Fruit fly (Drosophila melanogaster) whole organism, prepupa: ENCODE measurements around the gene COX5B.

Source experiments
- CG11294 ChIP-seq: fragments of 200-800 bp; sonication (Bioruptor generic); IDR thresholded peaks from 2 replicates; pipeline ENCODE4 v1.3.6; 2022; ENCODE audit warnings: missing biosample characterization, missing genetic modification characterization
- CG11902 ChIP-seq: fragments of 200-800 bp; sonication (Bioruptor generic); optimal IDR thresholded peaks from 3 replicates; lab custom pipeline; 2016; ENCODE audit warnings: missing biosample characterization, missing genetic modification characterization
- CG15336 ChIP-seq: fragments of 200-800 bp; sonication (Bioruptor generic); IDR thresholded peaks from 2 replicates; pipeline ENCODE4 v1.3.6; 2022; ENCODE audit warnings: missing biosample characterization, missing genetic modification characterization
- CG1621 ChIP-seq: fragments of 200-800 bp; sonication (Bioruptor generic); optimal IDR thresholded peaks from 3 replicates; lab custom pipeline; 2018; ENCODE audit warnings: missing biosample characterization, mild to moderate bottlenecking, missing genetic modification characterization
- CG3032 ChIP-seq: fragments of 200-800 bp; optimal IDR thresholded peaks from 2 replicates; lab custom pipeline; 2019; ENCODE audit warnings: missing biosample characterization, mild to moderate bottlenecking, missing genetic modification characterization, moderate library complexity
- CG31627 ChIP-seq: fragments of 200-800 bp; sonication (Bioruptor generic); optimal IDR thresholded peaks from 3 replicates; lab custom pipeline; 2016; ENCODE audit warnings: missing biosample characterization, missing genetic modification characterization
- CG32006 ChIP-seq: fragments of 200-800 bp; sonication (Bioruptor generic); optimal IDR thresholded peaks from 3 replicates; lab custom pipeline; 2017; ENCODE audit warnings: missing biosample characterization, mild to moderate bottlenecking, missing genetic modification characterization
- CG34406 ChIP-seq: fragments of 200-800 bp; sonication (Bioruptor generic); optimal IDR thresholded peaks from 3 replicates; lab custom pipeline; 2016; ENCODE audit warnings: missing biosample characterization, missing genetic modification characterization
- CG3919 ChIP-seq: fragments of 200-800 bp; sonication (Bioruptor generic); optimal IDR thresholded peaks from 3 replicates; lab custom pipeline; 2016; ENCODE audit warnings: missing biosample characterization, missing genetic modification characterization
- CG6163 ChIP-seq: fragments of 200-800 bp; sonication (Bioruptor generic); IDR thresholded peaks from 3 replicates; pipeline ENCODE4 v1.3.6; 2022; ENCODE audit warnings: missing biosample characterization, missing genetic modification characterization
- CG6276 ChIP-seq: fragments of 200-800 bp; sonication (Bioruptor generic); optimal IDR thresholded peaks from 2 replicates; lab custom pipeline; 2017; ENCODE audit warnings: missing biosample characterization, mild to moderate bottlenecking, missing genetic modification characterization
- CG6792 ChIP-seq: fragments of 200-800 bp; sonication (Bioruptor generic); optimal IDR thresholded peaks from 3 replicates; lab custom pipeline; 2016; ENCODE audit warnings: missing biosample characterization, missing genetic modification characterization
- CG6808 ChIP-seq: fragments of 200-800 bp; sonication (Bioruptor generic); optimal IDR thresholded peaks from 3 replicates; lab custom pipeline; 2017; ENCODE audit warnings: missing biosample characterization, missing genetic modification characterization, mild to moderate bottlenecking, moderate library complexity, missing genetic modification reagents
- CG6854 ChIP-seq: fragments of 200-800 bp; sonication (Bioruptor generic); optimal IDR thresholded peaks from 2 replicates; lab custom pipeline; 2017; ENCODE audit warnings: missing biosample characterization, mild to moderate bottlenecking, missing genetic modification characterization
- CG7368 ChIP-seq: fragments of 200-800 bp; sonication (Bioruptor generic); optimal IDR thresholded peaks from 3 replicates; lab custom pipeline; 2016; ENCODE audit warnings: missing biosample characterization, missing genetic modification characterization
- CG8319 ChIP-seq: fragments of 200-800 bp; sonication (Bioruptor generic); optimal IDR thresholded peaks from 3 replicates; lab custom pipeline; 2016; ENCODE audit warnings: missing biosample characterization, missing genetic modification characterization
- CG8632 ChIP-seq: fragments of 200-800 bp; sonication (Bioruptor generic); optimal IDR thresholded peaks from 3 replicates; lab custom pipeline; 2016; ENCODE audit warnings: missing biosample characterization, missing genetic modification characterization
- CG9139 ChIP-seq: fragments of 200-800 bp; sonication (Bioruptor generic); optimal IDR thresholded peaks from 3 replicates; lab custom pipeline; 2017; ENCODE audit warnings: missing biosample characterization, mild to moderate bottlenecking, missing genetic modification characterization
- Eip75B ChIP-seq: fragments of 200-800 bp; sonication (Bioruptor generic); optimal IDR thresholded peaks from 3 replicates; lab custom pipeline; 2016; ENCODE audit warnings: missing biosample characterization, missing genetic modification characterization
- Eip78C ChIP-seq: fragments of 200-800 bp; sonication (Bioruptor generic); peaks from one replicate; lab custom pipeline; 2016; ENCODE audit warnings: missing biosample characterization, missing genetic modification characterization
- Eip93F ChIP-seq: fragments of 200-800 bp; sonication (Bioruptor generic); optimal IDR thresholded peaks from 2 replicates; lab custom pipeline; 2016; ENCODE audit warnings: missing biosample characterization, mild to moderate bottlenecking, missing genetic modification characterization
- Ets21C ChIP-seq: fragments of 200-800 bp; sonication (Bioruptor generic); optimal IDR thresholded peaks from 3 replicates; lab custom pipeline; 2016; ENCODE audit warnings: missing biosample characterization, missing genetic modification characterization
- Ets96B ChIP-seq: fragments of 200-800 bp; optimal IDR thresholded peaks from 2 replicates; lab custom pipeline; 2019; ENCODE audit warnings: missing biosample characterization, mild to moderate bottlenecking, missing genetic modification characterization, moderate library complexity
- Gug ChIP-seq: fragments of 200-800 bp; sonication (Bioruptor generic); IDR thresholded peaks from 2 replicates; pipeline ENCODE4 v1.3.6; 2022; ENCODE audit warnings: missing biosample characterization, missing genetic modification characterization
- Hr39 ChIP-seq: fragments of 200-800 bp; sonication (Bioruptor generic); optimal IDR thresholded peaks from 2 replicates; lab custom pipeline; 2016; ENCODE audit warnings: missing biosample characterization, missing genetic modification characterization
- Hr4 ChIP-seq: fragments of 200-800 bp; sonication (Bioruptor generic); optimal IDR thresholded peaks from 3 replicates; lab custom pipeline; 2016; ENCODE audit warnings: missing biosample characterization, missing genetic modification characterization
- Met ChIP-seq: fragments of 200-800 bp; sonication (Bioruptor generic); optimal IDR thresholded peaks from 3 replicates; lab custom pipeline; 2016; ENCODE audit warnings: missing biosample characterization, missing genetic modification characterization
- OdsH ChIP-seq: fragments of 200-800 bp; sonication (Bioruptor generic); optimal IDR thresholded peaks from 3 replicates; lab custom pipeline; 2016; ENCODE audit warnings: missing biosample characterization, missing genetic modification characterization
- Smox ChIP-seq: fragments of 200-800 bp; sonication (Bioruptor generic); optimal IDR thresholded peaks from 3 replicates; lab custom pipeline; 2016; ENCODE audit warnings: missing biosample characterization, missing genetic modification characterization
- Sox102F ChIP-seq: fragments of 200-800 bp; sonication (Bioruptor generic); optimal IDR thresholded peaks from 2 replicates; lab custom pipeline; 2016; ENCODE audit warnings: missing biosample characterization, mild to moderate bottlenecking, missing genetic modification characterization
- Sox14 ChIP-seq: fragments of 200-800 bp; sonication (Bioruptor generic); optimal IDR thresholded peaks from 3 replicates; lab custom pipeline; 2016; ENCODE audit warnings: missing biosample characterization, missing genetic modification characterization
- Sox15 ChIP-seq: fragments of 200-800 bp; sonication (Bioruptor generic); optimal IDR thresholded peaks from 3 replicates; lab custom pipeline; 2016; ENCODE audit warnings: missing biosample characterization, missing genetic modification characterization
- achi ChIP-seq: fragments of 200-800 bp; sonication (Bioruptor generic); optimal IDR thresholded peaks from 3 replicates; lab custom pipeline; 2016; ENCODE audit warnings: missing biosample characterization, missing genetic modification characterization
- acj6 ChIP-seq: fragments of 200-800 bp; sonication (Bioruptor generic); optimal IDR thresholded peaks from 3 replicates; lab custom pipeline; 2016; ENCODE audit warnings: missing biosample characterization, missing genetic modification characterization
- cyc ChIP-seq: fragments of 200-800 bp; sonication (Bioruptor generic); optimal IDR thresholded peaks from 3 replicates; lab custom pipeline; 2016; ENCODE audit warnings: missing biosample characterization, missing genetic modification characterization
- dsx ChIP-seq: fragments of 200-800 bp; optimal IDR thresholded peaks from 3 replicates; lab custom pipeline; 2019; ENCODE audit warnings: missing biosample characterization, mild to moderate bottlenecking, missing genetic modification characterization, moderate library complexity; ENCODE audit not compliant: poor library complexity, severe bottlenecking
- eg ChIP-seq: fragments of 200-800 bp; sonication (Bioruptor generic); IDR thresholded peaks from 3 replicates; pipeline ENCODE4 v1.3.6; 2022; ENCODE audit warnings: missing biosample characterization, missing genetic modification characterization
- esn ChIP-seq: fragments of 200-800 bp; sonication (Bioruptor generic); optimal IDR thresholded peaks from 2 replicates; lab custom pipeline; 2016; ENCODE audit warnings: missing biosample characterization, mild to moderate bottlenecking, missing genetic modification characterization, moderate library complexity
- fkh ChIP-seq: fragments of 200-800 bp; sonication (Bioruptor generic); optimal IDR thresholded peaks from 3 replicates; lab custom pipeline; 2017; ENCODE audit warnings: missing biosample characterization, mild to moderate bottlenecking, missing genetic modification characterization, moderate library complexity
- lz ChIP-seq: fragments of 200-800 bp; sonication (Bioruptor generic); optimal IDR thresholded peaks from 3 replicates; lab custom pipeline; 2016; ENCODE audit warnings: missing biosample characterization, missing genetic modification characterization
- net ChIP-seq: fragments of 200-800 bp; sonication (Bioruptor generic); optimal IDR thresholded peaks from 3 replicates; lab custom pipeline; 2016; ENCODE audit warnings: missing biosample characterization, missing genetic modification characterization
- pdm3 ChIP-seq: fragments of 200-800 bp; sonication (Bioruptor generic); optimal IDR thresholded peaks from 3 replicates; lab custom pipeline; 2016; ENCODE audit warnings: missing biosample characterization, missing genetic modification characterization
- ss ChIP-seq, 2 experiments: fragments of 200-800 bp; sonication (Bioruptor generic); optimal IDR thresholded peaks; 2 replicates in 1 of 2; 3 replicates in 1 of 2; lab custom pipeline; 2017 to 2018; ENCODE audit warnings: mild to moderate bottlenecking in 2 of 2, missing biosample characterization in 2 of 2, missing genetic modification characterization in 2 of 2, moderate library complexity in 1 of 2
- svp ChIP-seq: fragments of 200-800 bp; sonication (Bioruptor generic); peaks from one replicate; lab custom pipeline; 2016; ENCODE audit warnings: missing biosample characterization, missing genetic modification characterization
- topi ChIP-seq: fragments of 200-800 bp; sonication (Bioruptor generic); optimal IDR thresholded peaks from 3 replicates; lab custom pipeline; 2016; ENCODE audit warnings: missing biosample characterization, missing genetic modification characterization
- vri ChIP-seq: fragments of 200-800 bp; sonication (Bioruptor generic); optimal IDR thresholded peaks from 3 replicates; lab custom pipeline; 2016; ENCODE audit warnings: missing biosample characterization, mild to moderate bottlenecking, missing genetic modification characterization

Gene COX5B

dm6 chr2L:6557429-6558384 is at the start of gene COX5B, which contains the start of gene IFT52:
COX5B (plus strand) TSS chr2L:6557800.
IFT52 (minus strand) TSS chr2L:6557502.
- peak; percentile 9 for TF ChIP-seq CG34406
- TF ChIP-seq CG3919 (GFP tag; lab: Kevin White, UChicago), result peak; percentile 77
- no peak for TF ChIP-seq esn (GFP tag; lab: Kevin White, UChicago)
- peak; percentile 19 for TF ChIP-seq Sox102F (GFP tag; lab: Kevin White, UChicago)
- peak; percentile 53 for TF ChIP-seq vri (GFP tag; lab: Kevin White, UChicago)
- TF ChIP-seq svp (GFP tag; lab: Kevin White, UChicago), result no peak
- no peak for TF ChIP-seq CG6808
- peak; percentile 55 for TF ChIP-seq Met (GFP tag; lab: Kevin White, UChicago)
- peak; percentile 3 for TF ChIP-seq Sox14 (GFP tag; lab: Kevin White, UChicago)
- TF ChIP-seq acj6 (GFP tag; lab: Kevin White, UChicago), result peak; percentile 51
- TF ChIP-seq Sox15 (GFP tag; lab: Kevin White, UChicago), result peak; percentile 35
- no peak for TF ChIP-seq CG15336 (GFP tag; lab: Robert Waterston, UW)
- no peak for TF ChIP-seq CG9139 (GFP tag; lab: Kevin White, UChicago)
- no peak for TF ChIP-seq ss (GFP tag; optimal IDR thresholded peaks at IDR 0.05; lab: Kevin White, UChicago)
- peak; percentile 20 for TF ChIP-seq Smox (GFP tag; lab: Kevin White, UChicago)
- TF ChIP-seq cyc (GFP tag; lab: Kevin White, UChicago), result peak; percentile 78
- no peak for TF ChIP-seq net (GFP tag; lab: Kevin White, UChicago)
- peak; percentile 57 for TF ChIP-seq Hr39 (GFP tag; lab: Kevin White, UChicago)
- no peak for TF ChIP-seq Eip93F (GFP tag; lab: Kevin White, UChicago)
- TF ChIP-seq CG7368 (GFP tag; lab: Kevin White, UChicago), result no peak
- peak; percentile 60 for TF ChIP-seq topi (GFP tag; lab: Kevin White, UChicago)
- TF ChIP-seq dsx (GFP tag; lab: Kevin White, UChicago), result no peak
- no peak for TF ChIP-seq CG6854
- peak; percentile 8 for TF ChIP-seq CG6792 (GFP tag; lab: Kevin White, UChicago)
- no peak for TF ChIP-seq CG8632 (GFP tag; lab: Kevin White, UChicago)
- no peak for TF ChIP-seq lz (GFP tag; lab: Kevin White, UChicago)
- TF ChIP-seq CG32006 (GFP tag; lab: Kevin White, UChicago), result peak; percentile 16
- TF ChIP-seq CG6276, result no peak
- TF ChIP-seq CG3032, result peak; percentile 29
- TF ChIP-seq Eip75B (GFP tag; lab: Kevin White, UChicago), result peak; percentile 15
- peak; percentile 81 for TF ChIP-seq Eip78C
- TF ChIP-seq CG8319, result peak; percentile 29
- no peak for TF ChIP-seq pdm3
- no peak for TF ChIP-seq Ets21C
- no peak for TF ChIP-seq CG1621 (tag; lab: Kevin White, UChicago)
- no peak for TF ChIP-seq Gug (GFP tag; lab: Robert Waterston, UW)
- TF ChIP-seq eg (GFP tag; lab: Robert Waterston, UW), result no peak
- no peak for TF ChIP-seq OdsH
- peak; percentile 60 for TF ChIP-seq CG31627 (GFP tag; lab: Kevin White, UChicago)
- TF ChIP-seq CG11294 (GFP tag; lab: Robert Waterston, UW), result no peak
- TF ChIP-seq CG6163, result no peak
- peak; percentile 15 for TF ChIP-seq fkh (GFP tag; lab: Kevin White, UChicago)
- peak; percentile 58 for TF ChIP-seq CG11902 (GFP tag; lab: Kevin White, UChicago)
- TF ChIP-seq Ets96B (tag; lab: Kevin White, UChicago), result no peak
- peak; percentile 16 for TF ChIP-seq Hr4 (GFP tag; lab: Kevin White, UChicago)
- peak; percentile 9 for TF ChIP-seq achi (GFP tag; lab: Kevin White, UChicago)
- TF ChIP-seq, all 60 proteins: peak for 23
